Fruit fly (Drosophila melanogaster) whole organism, pupa: ENCODE measurements around the gene CG34149.

Source experiments
- CG13204 ChIP-seq: fragments of 200-800 bp; sonication (Bioruptor generic); optimal IDR thresholded peaks from 2 replicates; lab custom pipeline; 2018; ENCODE audit warnings: missing biosample characterization, mild to moderate bottlenecking, missing genetic modification characterization, moderate library complexity
- CG8159 ChIP-seq: fragments of 200-800 bp; sonication (Bioruptor generic); optimal IDR thresholded peaks from 3 replicates; lab custom pipeline; 2018; ENCODE audit warnings: missing biosample characterization, mild to moderate bottlenecking, missing genetic modification characterization, moderate library complexity
- Ets98B ChIP-seq: fragments of 200-800 bp; sonication (Bioruptor generic); IDR thresholded peaks from 2 replicates; pipeline ENCODE4 v1.3.6; 2022; ENCODE audit warnings: missing biosample characterization, missing genetic modification characterization
- Snoo ChIP-seq: fragments of 200-800 bp; sonication (Bioruptor generic); optimal IDR thresholded peaks from 3 replicates; lab custom pipeline; 2017; ENCODE audit warnings: missing biosample characterization, mild to moderate bottlenecking, missing genetic modification characterization, inconsistent platforms

dm6 chr3R:22395409-22396178 lies 15.7 kb downstream of the CG34149 start:
- TF ChIP-seq Ets98B: 0 out of 2 replicates have a peak, but pooled peaks have one; percentile 23
- TF ChIP-seq Snoo: no peak
- no peak for TF ChIP-seq CG8159 (tag; lab: Kevin White, UChicago)
- TF ChIP-seq CG13204: no peak
